Worm (Caenorhabditis elegans) whole organism, young adult: ENCODE data around the gene K02D10.4.
A peak's percentile ranks its signal among the peaks of the same experiment; 100 is the strongest.

Experiments used
- B0336.3 ChIP-seq: fragments of 200-800 bp; sonication (Bioruptor generic); IDR thresholded peaks from 2 replicates; pipeline ENCODE4 v1.3.6; 2022; ENCODE audit warnings: missing genetic modification characterization, missing compliant biosample characterization
- F37B4.10 ChIP-seq: fragments of 200-800 bp; sonication (Bioruptor generic); IDR thresholded peaks from 2 replicates; pipeline ENCODE4 v1.3.6; 2022; ENCODE audit warnings: missing genetic modification characterization, missing compliant biosample characterization
- F49E8.2 ChIP-seq: sonication (generic microtip); optimal IDR thresholded peaks from 3 replicates; lab custom pipeline; 2017; ENCODE audit warnings: missing genetic modification characterization, mild to moderate bottlenecking, missing compliant biosample characterization, antibody characterized with exemption, moderate library complexity; ENCODE audit not compliant: insufficient read depth
- K11D2.4 ChIP-seq: fragments of 200-800 bp; sonication (Bioruptor generic); IDR thresholded peaks from 2 replicates; pipeline ENCODE4 v1.3.6; 2022; ENCODE audit warnings: missing genetic modification reagents, missing genetic modification characterization, missing compliant biosample characterization
- T26A5.8 ChIP-seq: sonication (generic microtip); optimal IDR thresholded peaks from 2 replicates; lab custom pipeline; 2016; ENCODE audit warnings: missing genetic modification characterization, missing compliant biosample characterization
- Y53G8AR.9 ChIP-seq: fragments of 200-800 bp; sonication (Bioruptor generic); conservative IDR thresholded peaks from 2 replicates; pipeline ENCODE4 v1.3.6; 2022; ENCODE audit warnings: missing genetic modification reagents, missing genetic modification characterization, missing compliant biosample characterization
- akir-1 ChIP-seq: fragments of 200-800 bp; sonication (Bioruptor generic); optimal IDR thresholded peaks from 2 replicates; lab custom pipeline; 2018; ENCODE audit warnings: mild to moderate bottlenecking, missing genetic modification characterization, moderate library complexity, missing compliant biosample characterization
- aptf-2 ChIP-seq: fragments of 200-800 bp; sonication (Bioruptor generic); conservative IDR thresholded peaks from 2 replicates; pipeline ENCODE4 v1.3.6; 2022; ENCODE audit warnings: missing genetic modification reagents, missing genetic modification characterization, missing compliant biosample characterization
- aptf-3 ChIP-seq: fragments of 200-800 bp; sonication (Bioruptor generic); IDR thresholded peaks from 2 replicates; pipeline ENCODE4 v1.3.6; 2022; ENCODE audit warnings: missing genetic modification characterization, missing compliant biosample characterization
- athp-1 ChIP-seq: sonication (generic microtip); optimal IDR thresholded peaks from 2 replicates; lab custom pipeline; 2017; ENCODE audit warnings: mild to moderate bottlenecking, missing genetic modification characterization, missing compliant biosample characterization
- attf-3 ChIP-seq: fragments of 200-800 bp; sonication (Bioruptor generic); conservative IDR thresholded peaks from 2 replicates; pipeline ENCODE4 v1.3.6; 2022; ENCODE audit warnings: missing genetic modification reagents, missing genetic modification characterization, missing compliant biosample characterization
- attf-5 ChIP-seq: fragments of 200-800 bp; sonication (Bioruptor generic); optimal IDR thresholded peaks from 2 replicates; lab custom pipeline; 2018; ENCODE audit warnings: mild to moderate bottlenecking, missing genetic modification characterization, missing compliant biosample characterization
- bed-2 ChIP-seq: fragments of 200-800 bp; sonication (Bioruptor generic); IDR thresholded peaks from 2 replicates; pipeline ENCODE4 v1.3.6; 2022; ENCODE audit warnings: missing genetic modification reagents, missing genetic modification characterization, missing compliant biosample characterization
- ccch-3 ChIP-seq: fragments of 200-800 bp; sonication (Bioruptor generic); optimal IDR thresholded peaks from 2 replicates; lab custom pipeline; 2018; ENCODE audit warnings: mild to moderate bottlenecking, missing genetic modification characterization, missing compliant biosample characterization
- cebp-2 ChIP-seq: fragments of 200-800 bp; sonication (Bioruptor generic); IDR thresholded peaks from 2 replicates; pipeline ENCODE4 v1.3.6; 2022; ENCODE audit warnings: missing genetic modification characterization, missing compliant biosample characterization
- ceh-40 ChIP-seq: fragments of 200-800 bp; sonication (Bioruptor generic); IDR thresholded peaks from 2 replicates; pipeline ENCODE4 v1.3.6; 2022; ENCODE audit warnings: missing genetic modification characterization, missing compliant biosample characterization
- ceh-91 ChIP-seq: fragments of 200-800 bp; sonication (Bioruptor generic); IDR thresholded peaks from 2 replicates; pipeline ENCODE4 v1.3.6; 2022; ENCODE audit warnings: missing genetic modification reagents, missing genetic modification characterization, missing compliant biosample characterization
- chd-7 ChIP-seq: sonication (generic microtip); optimal IDR thresholded peaks from 2 replicates; lab custom pipeline; 2016; ENCODE audit warnings: mild to moderate bottlenecking, missing genetic modification characterization, moderate library complexity, missing compliant biosample characterization
- dox-1 ChIP-seq: fragments of 200-800 bp; sonication (Bioruptor generic); IDR thresholded peaks from 2 replicates; pipeline ENCODE4 v1.3.6; 2022; ENCODE audit warnings: missing genetic modification reagents, missing genetic modification characterization, missing compliant biosample characterization
- egrh-3 ChIP-seq: fragments of 200-800 bp; sonication (Bioruptor generic); IDR thresholded peaks from 2 replicates; pipeline ENCODE4 v1.3.6; 2022; ENCODE audit warnings: missing genetic modification reagents, missing genetic modification characterization, missing compliant biosample characterization
- hmg-1.2 ChIP-seq: fragments of 200-800 bp; sonication (Bioruptor generic); IDR thresholded peaks from 2 replicates; pipeline ENCODE4 v1.3.6; 2022; ENCODE audit warnings: missing genetic modification reagents, missing genetic modification characterization, missing compliant biosample characterization
- let-526 ChIP-seq: fragments of 200-800 bp; sonication (Bioruptor generic); IDR thresholded peaks from 2 replicates; pipeline ENCODE4 v1.3.6; 2022; ENCODE audit warnings: missing genetic modification reagents, missing genetic modification characterization, missing compliant biosample characterization
- lin-26 ChIP-seq: fragments of 200-800 bp; sonication (Bioruptor generic); IDR thresholded peaks from 2 replicates; pipeline ENCODE4 v1.3.6; 2022; ENCODE audit warnings: missing genetic modification reagents, missing genetic modification characterization, missing compliant biosample characterization
- lin-40 ChIP-seq: sonication (generic microtip); optimal IDR thresholded peaks from 2 replicates; lab custom pipeline; 2016; ENCODE audit warnings: missing genetic modification characterization, mild to moderate bottlenecking, missing compliant biosample characterization, missing genotype, missing genetic modification reagents
- lsl-1 ChIP-seq: fragments of 200-800 bp; sonication (Bioruptor generic); optimal IDR thresholded peaks from 2 replicates; lab custom pipeline; 2018; ENCODE audit warnings: mild to moderate bottlenecking, missing genetic modification characterization, moderate library complexity, missing compliant biosample characterization
- madf-6 ChIP-seq: fragments of 200-800 bp; sonication (Bioruptor generic); IDR thresholded peaks from 2 replicates; pipeline ENCODE4 v1.3.6; 2022; ENCODE audit warnings: missing genetic modification reagents, missing genetic modification characterization, missing compliant biosample characterization
- madf-8 ChIP-seq: fragments of 200-800 bp; sonication (Bioruptor generic); conservative IDR thresholded peaks from 2 replicates; pipeline ENCODE4 v1.3.6; 2022; ENCODE audit warnings: missing genetic modification reagents, missing genetic modification characterization, missing compliant biosample characterization
- mxl-1 ChIP-seq: sonication (generic microtip); optimal IDR thresholded peaks from 2 replicates; lab custom pipeline; 2016; ENCODE audit warnings: missing genetic modification characterization, missing compliant biosample characterization
- nfya-2 ChIP-seq: fragments of 200-800 bp; sonication (Bioruptor generic); IDR thresholded peaks from 2 replicates; pipeline ENCODE4 v1.3.6; 2022; ENCODE audit warnings: missing genetic modification reagents, missing genetic modification characterization, missing compliant biosample characterization
- nhr-80 ChIP-seq: sonication (generic microtip); optimal IDR thresholded peaks from 2 replicates; lab custom pipeline; 2016; ENCODE audit warnings: missing genetic modification characterization, missing compliant biosample characterization
- nhr-90 ChIP-seq: sonication (generic microtip); optimal IDR thresholded peaks from 2 replicates; lab custom pipeline; 2016; ENCODE audit warnings: missing genotype, mild to moderate bottlenecking, missing genetic modification characterization, missing compliant biosample characterization
- repo-1 ChIP-seq: sonication (generic microtip); optimal IDR thresholded peaks from 2 replicates; lab custom pipeline; 2017; ENCODE audit warnings: mild to moderate bottlenecking, missing genetic modification characterization, missing compliant biosample characterization
- snpc-4 ChIP-seq, 5 experiments: fragments of 150-350 bp in 1 of 5; sonication (generic microtip) in 4 of 5; optimal IDR thresholded peaks; 2 replicates each; lab custom pipeline; 2014 to 2018; ENCODE audit warnings: missing genetic modification characterization in 5 of 5, missing biosample characterization in 3 of 5, antibody characterized with exemption in 2 of 5, mild to moderate bottlenecking in 2 of 5, missing compliant biosample characterization in 2 of 5, missing genotype in 2 of 5, moderate library complexity in 2 of 5, missing genetic modification reagents in 1 of 5
- somi-1 ChIP-seq: fragments of 200-800 bp; sonication (Bioruptor generic); optimal IDR thresholded peaks from 2 replicates; lab custom pipeline; 2018; ENCODE audit warnings: mild to moderate bottlenecking, missing genetic modification characterization, missing compliant biosample characterization
- sptf-2 ChIP-seq: fragments of 200-800 bp; sonication (Bioruptor generic); optimal IDR thresholded peaks from 2 replicates; lab custom pipeline; 2018; ENCODE audit warnings: mild to moderate bottlenecking, missing genetic modification characterization, missing compliant biosample characterization
- zim-3 ChIP-seq: sonication (generic microtip); optimal IDR thresholded peaks from 2 replicates; lab custom pipeline; 2017; ENCODE audit warnings: mild to moderate bottlenecking, missing genetic modification characterization, moderate library complexity, missing compliant biosample characterization
- ztf-22 ChIP-seq: fragments of 200-800 bp; sonication (Bioruptor generic); optimal IDR thresholded peaks from 2 replicates; lab custom pipeline; 2018; ENCODE audit warnings: mild to moderate bottlenecking, missing genetic modification characterization, moderate library complexity, missing compliant biosample characterization

Gene K02D10.4

DNA sequence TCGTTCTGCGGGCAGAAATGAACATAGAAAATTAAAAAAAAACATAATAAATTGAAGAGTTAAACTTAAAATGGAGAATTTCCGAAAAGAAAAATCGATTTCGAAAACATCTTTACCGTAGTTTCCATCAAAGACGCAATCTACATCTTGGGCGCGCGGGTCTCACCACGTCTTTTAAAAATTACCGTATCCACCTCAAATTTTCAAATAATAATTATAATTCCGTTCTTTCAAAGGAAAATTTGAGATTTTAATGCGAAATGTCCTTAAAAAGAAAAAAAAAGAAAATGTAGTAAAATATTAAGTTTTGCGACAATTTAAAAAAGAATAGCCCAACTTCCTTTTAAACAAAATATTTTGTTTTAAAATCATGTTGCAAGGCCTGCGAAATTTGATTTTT lies 16.7 kb downstream of the K02D10.4 start (continued):
- peak; percentile 36; the same call in 1 of the 2 replicates for TF ChIP-seq ceh-91 (GFP tag; lab: Robert Waterston, UW)

DNA sequence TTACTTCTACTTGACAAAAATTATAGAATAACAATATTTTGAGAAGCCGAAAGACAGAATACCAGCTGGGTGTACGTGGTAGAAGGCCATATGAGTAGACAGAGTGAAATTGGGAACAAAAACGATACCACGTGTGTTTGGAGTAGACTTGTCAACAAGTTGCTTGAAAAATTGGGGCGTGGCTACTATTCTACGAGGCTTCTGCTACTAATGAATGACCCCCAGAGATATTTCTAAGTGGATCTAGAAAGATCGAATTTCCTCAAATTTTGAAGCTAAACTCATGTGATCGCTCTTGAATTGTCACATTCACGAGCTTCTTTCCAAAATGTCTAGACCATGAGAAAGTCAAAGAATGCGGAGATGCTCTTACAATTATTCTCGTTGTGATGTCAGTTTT lies 17.8 kb downstream of the K02D10.4 start:
- no peak for TF ChIP-seq attf-5 (GFP tag; lab: Kevin White, UChicago)
- TF ChIP-seq ceh-40: no peak
- TF ChIP-seq K11D2.4 (GFP tag; lab: Robert Waterston, UW): no peak
- TF ChIP-seq aptf-3 (GFP tag; lab: Robert Waterston, UW): no peak
- no peak for TF ChIP-seq hmg-1.2 (GFP tag; lab: Robert Waterston, UW)
- TF ChIP-seq Y53G8AR.9 (GFP tag; lab: Robert Waterston, UW): 0 out of 2 replicates have a peak, but pooled peaks have one; percentile 15
- TF ChIP-seq snpc-4 (GFP tag; optimal IDR thresholded peaks at IDR 0.05; lab: Kevin White, UChicago): no peak
- no peak for TF ChIP-seq snpc-4 (tag; optimal IDR thresholded peaks at IDR 0.05; lab: Kevin White, UChicago)
- peak; percentile 16 for TF ChIP-seq nhr-80
- TF ChIP-seq madf-8: no peak

DNA sequence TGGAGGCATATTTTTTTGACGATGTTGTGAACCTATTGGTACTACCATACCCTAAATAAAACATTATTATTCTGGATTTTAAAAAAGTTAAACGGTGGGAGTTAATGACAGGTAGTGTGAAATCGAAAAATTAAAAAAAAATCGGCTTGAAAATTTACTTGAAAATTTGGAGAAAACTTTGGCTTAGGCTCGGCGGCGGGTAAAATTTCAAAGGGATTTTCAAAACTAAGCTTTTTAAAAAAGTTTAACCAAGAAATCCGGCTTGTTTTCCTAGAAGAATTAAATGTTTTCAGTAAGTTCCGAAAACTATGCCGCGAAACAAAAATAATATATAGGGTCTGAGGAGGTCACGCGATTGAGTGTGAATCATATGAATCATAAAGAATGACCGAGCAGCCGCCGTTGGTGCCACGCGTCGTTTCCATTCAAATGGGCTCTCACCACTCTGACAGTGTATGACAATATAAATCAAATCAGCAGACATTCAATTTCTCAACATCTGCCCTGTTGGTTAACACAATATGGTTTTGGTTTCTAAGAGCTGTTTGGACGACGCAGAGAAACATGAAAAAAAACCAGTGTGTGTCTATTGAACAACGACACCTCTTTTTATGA lies 18.7 kb downstream of the K02D10.4 start, which contains the start of gene aak-1:
aak-1 (minus strand) TSS at position 51 of the 615 bp plus-strand sequence.
- TF ChIP-seq bed-2 (GFP tag; lab: Robert Waterston, UW): no peak
- no peak for TF ChIP-seq cebp-2
- TF ChIP-seq sptf-2: no peak
- TF ChIP-seq B0336.3 (GFP tag; lab: Robert Waterston, UW): no peak
- TF ChIP-seq ztf-22 (GFP tag; lab: Kevin White, UChicago): no peak
- no peak for TF ChIP-seq lsl-1 (GFP tag; lab: Kevin White, UChicago)
- TF ChIP-seq nhr-90 (tag; lab: Kevin White, UChicago): no peak
- TF ChIP-seq dox-1: no peak
- TF ChIP-seq somi-1 (GFP tag; lab: Kevin White, UChicago): no peak
- TF ChIP-seq zim-3 (tag; lab: Kevin White, UChicago): no peak
- TF ChIP-seq K11D2.4 (GFP tag; lab: Robert Waterston, UW): no peak
- no peak for TF ChIP-seq aptf-2 (GFP tag; lab: Robert Waterston, UW)
- TF ChIP-seq ceh-91 (GFP tag; lab: Robert Waterston, UW): no peak
- no peak for TF ChIP-seq akir-1 (GFP tag; lab: Kevin White, UChicago)
- TF ChIP-seq let-526 (GFP tag; lab: Robert Waterston, UW): no peak
- TF ChIP-seq chd-7 (tag; lab: Kevin White, UChicago): no peak
- no peak for TF ChIP-seq F37B4.10

DNA sequence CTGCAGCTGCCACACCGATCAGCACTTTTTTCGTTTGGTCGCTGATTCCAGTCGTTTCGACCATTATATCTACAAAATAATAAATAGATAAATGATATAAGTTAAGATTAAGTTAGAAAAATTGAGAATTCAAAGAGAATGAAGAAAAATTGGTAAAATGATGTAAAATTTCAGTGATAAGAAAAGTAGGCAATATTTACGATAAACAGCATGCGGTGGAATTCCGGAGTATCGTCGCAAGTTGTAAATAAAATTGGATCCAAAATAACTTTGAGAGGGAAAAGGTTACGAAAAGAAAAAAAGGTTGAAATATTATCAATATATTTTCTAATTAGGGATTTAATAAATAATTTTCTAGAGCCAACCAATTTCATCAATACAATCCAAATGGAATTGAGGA lies 25.1 kb downstream of the K02D10.4 start, which contains the start of gene tomm-70:
tomm-70 (minus strand) TSS at position 69 of the 400 bp plus-strand sequence.
- peak; percentile 81 for TF ChIP-seq attf-3 (GFP tag; lab: Robert Waterston, UW)
- no peak for TF ChIP-seq egrh-3 (GFP tag; lab: Robert Waterston, UW)

DNA sequence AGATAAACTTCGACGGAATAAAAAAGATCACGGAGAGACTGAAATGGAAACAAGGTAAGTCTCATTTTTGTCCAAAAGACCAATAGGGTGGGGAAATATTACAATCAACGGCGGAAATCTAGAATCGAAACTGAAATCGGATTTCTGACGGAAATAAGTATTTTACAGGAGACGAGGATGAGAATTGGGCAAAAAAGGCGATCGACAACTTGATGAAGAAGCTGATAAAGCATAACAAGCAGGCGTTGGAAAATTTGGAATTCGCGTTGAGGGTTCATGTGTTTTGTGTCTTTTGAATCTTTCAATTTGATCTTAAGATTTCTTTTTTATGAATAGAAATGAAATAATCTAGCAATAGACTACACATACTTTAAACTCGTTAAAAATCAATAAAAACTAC lies 29.2 kb downstream of the K02D10.4 start, which contains the start of gene ugtp-1:
ugtp-1 (minus strand) TSS at position 101 of the 400 bp plus-strand sequence.
- no peak for TF ChIP-seq nfya-2 (GFP tag; lab: Robert Waterston, UW)
- TF ChIP-seq F49E8.2 (tag; lab: Kevin White, UChicago): no peak
- TF ChIP-seq athp-1 (tag; lab: Kevin White, UChicago): no peak
- no peak for TF ChIP-seq lin-40 (tag; lab: Kevin White, UChicago)
- no peak for TF ChIP-seq repo-1 (tag; lab: Kevin White, UChicago)
- no peak for TF ChIP-seq lin-26 (GFP tag; lab: Robert Waterston, UW)
- no peak for TF ChIP-seq T26A5.8 (tag; lab: Kevin White, UChicago)
- no peak for TF ChIP-seq madf-8
- TF ChIP-seq mxl-1 (tag; lab: Kevin White, UChicago): no peak
- TF ChIP-seq ccch-3 (GFP tag; lab: Kevin White, UChicago): no peak
- TF ChIP-seq madf-6 (GFP tag; lab: Robert Waterston, UW): no peak
